Worm (Caenorhabditis elegans) whole organism, L4 larva: ENCODE measurements around the gene F34D10.9.
A peak's percentile ranks its signal among the peaks of the same experiment; 100 is the strongest.

Experiments used
- D1046.2 ChIP-seq: fragments of 200-800 bp; sonication (Bioruptor generic); IDR thresholded peaks from 2 replicates; pipeline ENCODE4 v1.3.6; 2022; ENCODE audit warnings: missing genetic modification characterization, missing compliant biosample characterization
- F26F4.8 ChIP-seq: fragments of 200-800 bp; sonication (Bioruptor generic); conservative IDR thresholded peaks from 2 replicates; pipeline ENCODE4 v1.3.6; 2022; ENCODE audit warnings: missing genetic modification characterization, missing compliant biosample characterization
- F44E2.7 ChIP-seq: fragments of 200-800 bp; sonication (Bioruptor generic); IDR thresholded peaks from 2 replicates; pipeline ENCODE4 v2.1.2; 2022; ENCODE audit warnings: missing genetic modification characterization, missing compliant biosample characterization
- T26A8.4 ChIP-seq: fragments of 200-800 bp; sonication (Bioruptor generic); IDR thresholded peaks from 2 replicates; pipeline ENCODE4 v1.3.6; 2022; ENCODE audit warnings: missing genetic modification characterization, missing compliant biosample characterization
- Y105C5A.15 ChIP-seq: fragments of 200-800 bp; sonication (Bioruptor generic); IDR thresholded peaks from 2 replicates; pipeline ENCODE4 v1.3.6; 2022; ENCODE audit warnings: missing genetic modification characterization, missing compliant biosample characterization
- Y5F2A.4 ChIP-seq: fragments of 200-800 bp; sonication (Bioruptor generic); optimal IDR thresholded peaks from 2 replicates; lab custom pipeline; 2018; ENCODE audit warnings: mild to moderate bottlenecking, missing genetic modification characterization, missing compliant biosample characterization
- ZK337.2 ChIP-seq: fragments of 200-800 bp; sonication (Bioruptor generic); IDR thresholded peaks from 2 replicates; pipeline ENCODE4 v1.3.6; 2022; ENCODE audit warnings: missing genetic modification reagents, missing genetic modification characterization, missing compliant biosample characterization
- attf-4 ChIP-seq: sonication (generic microtip); optimal IDR thresholded peaks from 3 replicates; lab custom pipeline; 2017; ENCODE audit warnings: missing biosample characterization, missing genetic modification characterization
- ceh-28 ChIP-seq: fragments of 150-350 bp; optimal IDR thresholded peaks from 2 replicates; lab custom pipeline; 2014; ENCODE audit warnings: missing biosample characterization, missing genetic modification reagents, missing genetic modification characterization
- ceh-32 ChIP-seq: sonication (generic microtip); optimal IDR thresholded peaks from 2 replicates; lab custom pipeline; 2016; ENCODE audit warnings: mild to moderate bottlenecking, missing genetic modification characterization, missing compliant biosample characterization; ENCODE audit not compliant: poor library complexity
- ceh-44 ChIP-seq: fragments of 200-800 bp; sonication (Bioruptor generic); IDR thresholded peaks from 2 replicates; pipeline ENCODE4 v1.3.6; 2022; ENCODE audit warnings: missing genetic modification reagents, missing genetic modification characterization, missing compliant biosample characterization
- ces-1 ChIP-seq: fragments of 150-350 bp; sonication (generic microtip); optimal IDR thresholded peaks from 4 replicates; lab custom pipeline; 2014; ENCODE audit warnings: missing biosample characterization, missing genetic modification reagents, missing genetic modification characterization
- ctbp-1 ChIP-seq: fragments of 200-800 bp; sonication (Bioruptor generic); IDR thresholded peaks from 2 replicates; pipeline ENCODE4 v1.3.6; 2022; ENCODE audit warnings: missing genetic modification reagents, missing genetic modification characterization, missing compliant biosample characterization
- duxl-1 ChIP-seq: sonication (generic microtip); optimal IDR thresholded peaks from 2 replicates; lab custom pipeline; 2016; ENCODE audit warnings: mild to moderate bottlenecking, missing genetic modification characterization, moderate library complexity, missing compliant biosample characterization; ENCODE audit not compliant: poor library complexity
- dve-1 ChIP-seq: sonication (generic microtip); optimal IDR thresholded peaks from 2 replicates; lab custom pipeline; 2017; ENCODE audit warnings: antibody characterized with exemption, mild to moderate bottlenecking, missing genetic modification characterization, missing compliant biosample characterization; ENCODE audit not compliant: insufficient read depth
- egl-43 ChIP-seq: fragments of 200-800 bp; sonication (Bioruptor generic); IDR thresholded peaks from 2 replicates; pipeline ENCODE4 v1.3.6; 2022; ENCODE audit warnings: missing genetic modification reagents, missing genetic modification characterization, missing compliant biosample characterization
- fkh-10 ChIP-seq: fragments of 150-350 bp; optimal IDR thresholded peaks from 2 replicates; lab custom pipeline; 2014; ENCODE audit warnings: missing biosample characterization, missing genetic modification reagents, missing genetic modification characterization
- gei-8 ChIP-seq: fragments of 200-800 bp; sonication (Bioruptor generic); optimal IDR thresholded peaks from 2 replicates; lab custom pipeline; 2018; ENCODE audit warnings: mild to moderate bottlenecking, missing genetic modification characterization, missing compliant biosample characterization
- hlh-11 ChIP-seq: fragments of 200-800 bp; sonication (Bioruptor generic); optimal IDR thresholded peaks from 2 replicates; lab custom pipeline; 2018; ENCODE audit warnings: mild to moderate bottlenecking, missing genetic modification characterization, missing compliant biosample characterization
- hlh-30 ChIP-seq: sonication (generic microtip); optimal IDR thresholded peaks from 2 replicates; lab custom pipeline; 2017; ENCODE audit warnings: antibody characterized with exemption, mild to moderate bottlenecking, missing genetic modification characterization, missing compliant biosample characterization; ENCODE audit not compliant: insufficient read depth
- hmg-1.1 ChIP-seq: fragments of 200-800 bp; sonication (Bioruptor generic); IDR thresholded peaks from 2 replicates; pipeline ENCODE4 v1.3.6; 2022; ENCODE audit warnings: missing genetic modification reagents, missing genetic modification characterization, missing compliant biosample characterization
- mep-1 ChIP-seq: fragments of 150-350 bp; sonication (generic microtip); optimal IDR thresholded peaks from 3 replicates; lab custom pipeline; 2014; ENCODE audit warnings: missing biosample characterization, missing genetic modification characterization
- mes-2 ChIP-seq: sonication (generic microtip); optimal IDR thresholded peaks from 2 replicates; lab custom pipeline; 2016; ENCODE audit warnings: missing genotype, mild to moderate bottlenecking, missing genetic modification characterization, missing compliant biosample characterization; ENCODE audit not compliant: poor library complexity, severe bottlenecking
- nhr-11 ChIP-seq: fragments of 150-350 bp; optimal IDR thresholded peaks from 2 replicates; lab custom pipeline; 2014; ENCODE audit warnings: missing biosample characterization, missing genetic modification characterization
- pqm-1 ChIP-seq: sonication (generic microtip); optimal IDR thresholded peaks from 2 replicates; lab custom pipeline; 2017; ENCODE audit warnings: missing biosample characterization, missing genetic modification characterization
- rbr-2 ChIP-seq: sonication (generic microtip); optimal IDR thresholded peaks from 2 replicates; lab custom pipeline; 2016; ENCODE audit warnings: missing genotype, missing genetic modification characterization, missing compliant biosample characterization
- snpc-1.2 ChIP-seq: fragments of 200-800 bp; sonication (Bioruptor generic); IDR thresholded peaks from 2 replicates; pipeline ENCODE4 v1.3.6; 2022; ENCODE audit warnings: missing genetic modification reagents, missing genetic modification characterization, missing compliant biosample characterization
- snpc-4 ChIP-seq: fragments of 150-350 bp; optimal IDR thresholded peaks from 2 replicates; lab custom pipeline; 2014; ENCODE audit warnings: missing biosample characterization, missing genetic modification characterization
- zfp-3 ChIP-seq: fragments of 200-800 bp; sonication (Bioruptor generic); conservative IDR thresholded peaks from 2 replicates; pipeline ENCODE4 v1.3.6; 2022; ENCODE audit warnings: missing genetic modification reagents, missing genetic modification characterization, missing compliant biosample characterization

F34D10.9 gene

ce11 chrIII:3677378-3677777, 52.0 kb downstream of the F34D10.9 start (continued):
- no peak for TF ChIP-seq attf-4 (tag; lab: Kevin White, UChicago)
- peak; percentile 72 for TF ChIP-seq egl-43 (GFP tag; lab: Robert Waterston, UW)
- no peak for TF ChIP-seq ZK337.2 (GFP tag; lab: Robert Waterston, UW)
- TF ChIP-seq mes-2: peak; percentile 20
- peak; percentile 74 for TF ChIP-seq mep-1 (tag; lab: Kevin White, UChicago)
- no peak for TF ChIP-seq gei-8 (GFP tag; lab: Kevin White, UChicago)
- TF ChIP-seq ceh-32 (tag; lab: Kevin White, UChicago): no peak
- peak; percentile 50; the same call in 1 of the 2 replicates for TF ChIP-seq T26A8.4 (GFP tag; lab: Robert Waterston, UW)
- no peak for TF ChIP-seq F44E2.7 (GFP tag; lab: Robert Waterston, UW)
- TF ChIP-seq Y5F2A.4 (GFP tag; lab: Kevin White, UChicago): no peak
- TF ChIP-seq ceh-44 (GFP tag; lab: Robert Waterston, UW): no peak
- peak; percentile 85 for TF ChIP-seq rbr-2 (tag; lab: Kevin White, UChicago)
- peak; percentile 43 for TF ChIP-seq ces-1 (GFP tag; lab: Kevin White, UChicago)
- TF ChIP-seq snpc-4 (tag; lab: Kevin White, UChicago): no peak
- no peak for TF ChIP-seq snpc-1.2 (GFP tag; lab: Robert Waterston, UW)
- no peak for TF ChIP-seq Y105C5A.15
- no peak for TF ChIP-seq pqm-1 (tag; lab: Kevin White, UChicago)
- TF ChIP-seq duxl-1 (tag; lab: Kevin White, UChicago): no peak
- TF ChIP-seq F26F4.8: no peak
- no peak for TF ChIP-seq D1046.2 (GFP tag; lab: Robert Waterston, UW)
- no peak for TF ChIP-seq zfp-3 (GFP tag; lab: Robert Waterston, UW)
- peak; percentile 73 for TF ChIP-seq hlh-30
- TF ChIP-seq hmg-1.1 (GFP tag; lab: Robert Waterston, UW): peak; percentile 85
- TF ChIP-seq hlh-11 (tag; lab: Kevin White, UChicago): peak; percentile 78
- TF ChIP-seq ceh-28 (tag; lab: Kevin White, UChicago): peak; percentile 67
- peak; percentile 93 for TF ChIP-seq fkh-10 (GFP tag; lab: Kevin White, UChicago)
- peak; percentile 80 for TF ChIP-seq ctbp-1 (GFP tag; lab: Robert Waterston, UW)
- peak; percentile 32 for TF ChIP-seq dve-1 (tag; lab: Kevin White, UChicago)
- TF ChIP-seq nhr-11: peak; percentile 32
